Worm (Caenorhabditis elegans): Measurements from ENCODE around the gene ttr-14.
A peak's percentile ranks its signal among the peaks of the same experiment; 100 is the strongest.

ttr-14 gene

DNA sequence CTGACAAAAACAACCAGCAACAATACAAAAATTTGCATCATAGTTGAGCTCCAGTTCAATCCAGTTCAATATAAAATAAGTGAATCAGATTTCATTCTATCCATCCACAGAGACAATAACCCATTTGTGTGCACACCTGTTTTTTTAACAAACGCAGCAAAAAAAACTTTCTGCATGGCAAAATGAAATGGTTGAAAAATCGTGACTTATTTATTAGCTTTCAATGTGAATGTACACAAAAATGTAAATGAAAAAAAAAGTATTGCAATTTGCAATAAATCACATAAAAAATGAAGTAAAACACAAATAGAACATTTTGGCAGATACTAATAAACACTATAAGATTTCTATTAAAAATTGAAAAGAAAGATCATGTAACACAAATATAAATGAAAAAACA lies 7.3 kb downstream of the ttr-14 start, which contains the start of gene T05A10.6:
T05A10.6 (minus strand) TSS at position 101 of the 400 bp plus-strand sequence.
- TF ChIP-seq gmeb-2 (tag; optimal IDR thresholded peaks at IDR 0.05) (no peak), ceh-24 (tag; optimal IDR thresholded peaks at IDR 0.05) (no peak), fax-1 (tag; optimal IDR thresholded peaks at IDR 0.05) (no peak), C08G9.2 (tag; optimal IDR thresholded peaks at IDR 0.05) (no peak), unc-86 (tag; optimal IDR thresholded peaks at IDR 0.05) (no peak), ceh-19 (GFP tag; optimal IDR thresholded peaks at IDR 0.05) (no peak), elt-2 (tag; optimal IDR thresholded peaks at IDR 0.05) (no peak), nhr-232 (tag; optimal IDR thresholded peaks at IDR 0.05) (no peak), ama-1 (optimal IDR thresholded peaks at IDR 0.05) (no peak), ceh-48 (tag; optimal IDR thresholded peaks at IDR 0.05) (no peak), pat-9 (tag; optimal IDR thresholded peaks at IDR 0.05) (no peak), ceh-31 (tag; optimal IDR thresholded peaks at IDR 0.05) (no peak), lim-6 (tag; optimal IDR thresholded peaks at IDR 0.05) (no peak), dve-1 (tag; optimal IDR thresholded peaks at IDR 0.05) (no peak), hlh-8 (tag; optimal IDR thresholded peaks at IDR 0.05) (no peak), unc-42 (tag; optimal IDR thresholded peaks at IDR 0.05) (no peak), T23F11.4 (GFP tag; optimal IDR thresholded peaks at IDR 0.05) (no peak)

DNA sequence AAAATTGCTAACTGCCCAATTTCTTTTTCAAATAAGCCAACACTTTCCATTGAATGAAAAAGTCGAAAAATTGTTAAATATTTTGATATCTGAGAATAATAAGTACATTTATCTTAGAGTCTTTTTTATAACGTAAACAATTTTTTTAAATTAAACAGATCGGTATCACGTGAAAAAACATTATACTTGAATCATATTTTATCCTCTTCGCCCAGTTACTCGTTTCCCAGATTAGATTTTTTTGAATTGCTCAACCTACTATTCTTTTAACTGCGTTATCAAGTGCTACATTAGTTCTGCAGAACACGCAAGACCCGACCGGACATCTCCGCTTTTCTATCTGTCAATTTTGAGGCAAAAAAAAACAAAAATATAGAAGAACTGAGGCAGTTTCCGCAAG lies 17.1 kb downstream of the ttr-14 start, which contains the start of gene F31B12.4:
F31B12.4 (plus strand) TSS at position 301 of the 400 bp plus-strand sequence.
- TF ChIP-seq sox-4 (tag; optimal IDR thresholded peaks at IDR 0.05) (no peak), pag-3 (tag; optimal IDR thresholded peaks at IDR 0.05; ENCODE audit: borderline replicate concordance) (no peak), ceh-22 (tag; optimal IDR thresholded peaks at IDR 0.05) (no peak), pax-1 (tag; optimal IDR thresholded peaks at IDR 0.05) (no peak), madf-2 (tag; optimal IDR thresholded peaks at IDR 0.05) (no peak), ceh-30 (tag; optimal IDR thresholded peaks at IDR 0.05) (no peak), tbx-7 (tag; optimal IDR thresholded peaks at IDR 0.05) (no peak), C38D4.7 (GFP tag; optimal IDR thresholded peaks at IDR 0.05) (no peak), pha-2 (tag; optimal IDR thresholded peaks at IDR 0.05) (no peak), ref-2 (tag; optimal IDR thresholded peaks at IDR 0.05) (no peak), elt-4 (tag; optimal IDR thresholded peaks at IDR 0.05) (no peak), ceh-6 (GFP tag; optimal IDR thresholded peaks at IDR 0.05) (no peak), fkh-6 (tag; optimal IDR thresholded peaks at IDR 0.05) (no peak), eyg-1 (tag; optimal IDR thresholded peaks at IDR 0.05) (no peak), nfya-1 (tag; optimal IDR thresholded peaks at IDR 0.05) (no peak), K02D7.2 (tag; optimal IDR thresholded peaks at IDR 0.05) (no peak)

DNA sequence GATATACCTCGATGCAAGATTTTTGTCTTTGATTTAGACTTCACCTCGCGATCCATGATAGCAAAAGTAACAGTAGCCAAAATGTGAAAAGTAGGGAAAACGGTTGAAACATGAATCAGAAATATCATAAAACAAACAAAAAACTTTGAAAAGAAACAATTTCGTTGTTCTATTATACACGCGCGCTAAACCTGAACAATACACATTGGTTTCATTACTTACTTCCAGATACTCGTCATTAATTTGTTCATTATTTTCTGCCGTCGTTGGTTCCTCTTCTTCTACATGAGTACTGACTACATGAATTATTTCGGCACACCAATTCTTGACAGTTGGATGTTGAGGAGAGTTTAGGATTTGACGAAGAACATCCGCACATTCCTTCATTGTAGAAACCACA lies 33.2 kb downstream of the ttr-14 start, which contains the start of gene F31B12.3:
F31B12.3 (minus strand) TSS at position 101 of the 400 bp plus-strand sequence.
- no peak for TF ChIP-seq lin-11 (tag; optimal IDR thresholded peaks at IDR 0.05)

DNA sequence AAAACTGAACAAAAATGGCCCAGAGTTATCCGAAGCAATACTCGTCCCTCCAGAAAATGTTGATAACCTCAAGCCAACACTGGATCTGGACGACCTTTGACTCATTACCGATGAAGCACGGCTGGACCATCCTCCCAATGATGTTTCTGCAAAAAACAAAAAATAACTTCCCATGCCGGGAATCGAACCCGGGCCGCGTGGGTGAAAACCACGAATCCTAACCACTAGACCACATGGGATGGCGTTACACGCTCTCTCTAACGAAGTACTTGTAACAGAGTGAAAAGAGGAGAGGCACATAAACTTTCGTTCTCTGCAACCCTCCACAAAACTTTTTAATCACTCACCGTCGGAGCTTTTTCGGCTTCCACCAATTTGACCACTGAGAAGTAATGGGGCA lies 33.9 kb downstream of the ttr-14 start:
- TF ChIP-seq ceh-48 (tag; optimal IDR thresholded peaks at IDR 0.05) = peak; percentile 29
- peak; percentile 30 for TF ChIP-seq ztf-16 (tag; optimal IDR thresholded peaks at IDR 0.05)
- peak; percentile 52 for TF ChIP-seq C38D4.7 (GFP tag; optimal IDR thresholded peaks at IDR 0.05)
- peak; percentile 45 for TF ChIP-seq lin-11 (tag; optimal IDR thresholded peaks at IDR 0.05)
- TF ChIP-seq dve-1 (tag; optimal IDR thresholded peaks at IDR 0.05) = peak; percentile 50
- peak; percentile 43 for TF ChIP-seq sox-4 (tag; optimal IDR thresholded peaks at IDR 0.05)
- TF ChIP-seq ceh-2 (tag; optimal IDR thresholded peaks at IDR 0.05) = peak; percentile 3
- peak; percentile 43 for TF ChIP-seq pat-9 (tag; optimal IDR thresholded peaks at IDR 0.05)
- no peak for TF ChIP-seq nhr-11 (tag; optimal IDR thresholded peaks at IDR 0.05)
- peak; percentile 57 for TF ChIP-seq che-1 (tag; optimal IDR thresholded peaks at IDR 0.05)
- TF ChIP-seq fax-1 (tag; optimal IDR thresholded peaks at IDR 0.05) = no peak
- TF ChIP-seq gmeb-2 (tag; optimal IDR thresholded peaks at IDR 0.05) = peak; percentile 58
- peak; percentile 62 for TF ChIP-seq Y22D7AL.16 (tag; optimal IDR thresholded peaks at IDR 0.05)
- peak; percentile 56 for TF ChIP-seq hlh-6 (tag; optimal IDR thresholded peaks at IDR 0.05)
- no peak for TF ChIP-seq T23F11.4 (GFP tag; optimal IDR thresholded peaks at IDR 0.05)
- TF ChIP-seq ceh-9 (tag; optimal IDR thresholded peaks at IDR 0.05) = peak; percentile 29
- TF ChIP-seq ceh-6 (GFP tag; optimal IDR thresholded peaks at IDR 0.05) = peak; percentile 72
- no peak for TF ChIP-seq pqm-1 (tag; optimal IDR thresholded peaks at IDR 0.05)
- TF ChIP-seq ceh-18 (tag; optimal IDR thresholded peaks at IDR 0.05) = peak; percentile 17
- TF ChIP-seq ceh-19 (GFP tag; optimal IDR thresholded peaks at IDR 0.05) = peak; percentile 6
- peak; percentile 5 for TF ChIP-seq tbx-7 (tag; optimal IDR thresholded peaks at IDR 0.05)
- TF ChIP-seq mec-3 (tag; optimal IDR thresholded peaks at IDR 0.05; ENCODE audit: borderline replicate concordance) = peak; percentile 41
- TF ChIP-seq nhr-232 (tag; optimal IDR thresholded peaks at IDR 0.05) = peak; percentile 52
- peak; percentile 38 for TF ChIP-seq elt-2 (tag; optimal IDR thresholded peaks at IDR 0.05)
- TF ChIP-seq ceh-14 (tag; optimal IDR thresholded peaks at IDR 0.05) = peak; percentile 14
- TF ChIP-seq syd-9 (tag; optimal IDR thresholded peaks at IDR 0.05) = peak; percentile 43
- no peak for TF ChIP-seq eyg-1 (tag; optimal IDR thresholded peaks at IDR 0.05)
- no peak for TF ChIP-seq unc-42 (tag; optimal IDR thresholded peaks at IDR 0.05)
- peak; percentile 50 for TF ChIP-seq rnt-1 (tag; optimal IDR thresholded peaks at IDR 0.05)

All from whole organism, late embryonic.